Fruit fly (Drosophila melanogaster): ENCODE measurements around the gene CG31200.
A peak's percentile ranks its signal among the peaks of the same experiment; 100 is the strongest.

Gene CG31200

DNA sequence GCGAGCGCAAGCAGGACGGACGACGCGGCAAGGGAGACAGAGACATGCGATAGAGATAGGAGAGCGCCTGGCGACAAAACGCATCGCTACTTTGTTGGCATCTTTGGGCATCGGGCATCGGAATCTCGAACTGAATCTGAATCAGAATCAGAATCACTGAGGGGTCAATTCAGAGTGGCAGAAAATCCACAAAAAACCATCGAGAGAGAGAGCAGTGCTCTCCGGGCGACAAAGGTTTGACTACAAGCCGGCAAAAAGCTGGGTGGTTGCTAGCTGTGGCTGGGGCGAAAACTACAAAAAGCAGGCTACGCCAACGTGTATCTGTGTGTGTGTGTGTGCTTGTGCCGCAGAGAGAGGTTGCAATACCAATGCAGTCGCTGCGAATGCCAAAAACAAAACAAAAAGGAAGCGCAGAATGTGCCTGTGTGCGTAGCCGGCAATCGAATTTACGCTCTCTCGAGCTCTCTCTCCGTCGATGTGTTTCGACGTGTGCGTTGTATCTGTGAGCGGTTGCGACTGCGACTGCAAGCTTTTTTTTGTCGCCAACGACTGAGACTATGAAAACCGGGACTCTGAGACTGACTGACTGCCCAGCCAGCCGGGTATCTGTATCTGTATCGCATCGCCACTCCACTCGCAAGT, 33.3 kb upstream of the CG31200 start (continued):
- TF ChIP-seq nom (GFP tag; optimal IDR thresholded peaks at IDR 0.05) = peak; percentile 98

DNA sequence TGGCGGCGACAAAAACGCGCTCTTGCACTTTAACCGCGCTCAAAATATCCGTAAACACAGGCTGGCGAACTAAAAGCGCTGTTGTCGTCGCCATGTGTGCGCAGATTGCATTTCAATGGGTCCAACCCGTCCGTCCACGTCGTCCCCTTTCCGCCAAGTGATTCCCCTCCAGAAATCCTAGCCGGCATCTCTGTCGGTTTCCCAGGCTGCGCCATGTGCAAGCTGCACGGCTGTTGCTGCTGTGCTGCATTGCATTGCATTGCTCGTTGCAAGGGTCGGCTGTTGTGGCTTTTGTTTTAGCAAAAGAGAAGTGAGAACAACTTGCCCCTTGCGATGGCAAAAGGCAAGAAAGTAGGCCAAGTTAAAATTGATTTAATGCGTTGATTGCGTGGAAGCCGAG, 29.0 kb upstream of the CG31200 start:
- TF ChIP-seq CG4404 (GFP tag; IDR thresholded peaks at IDR 0.05) = no peak
- no peak for TF ChIP-seq CG3163 (GFP tag; optimal IDR thresholded peaks at IDR 0.05)
- TF ChIP-seq CG6689 (GFP tag; IDR thresholded peaks at IDR 0.05) = no peak
- no peak for TF ChIP-seq Bdp1 (GFP tag; optimal IDR thresholded peaks at IDR 0.05)
- no peak for TF ChIP-seq sob (GFP tag; IDR thresholded peaks at IDR 0.05)
- no peak for TF ChIP-seq nau (GFP tag; optimal IDR thresholded peaks at IDR 0.05)
- TF ChIP-seq CG14050 (GFP tag; IDR thresholded peaks at IDR 0.05) = no peak
- TF ChIP-seq CG10565 (GFP tag; optimal IDR thresholded peaks at IDR 0.05) = no peak

DNA sequence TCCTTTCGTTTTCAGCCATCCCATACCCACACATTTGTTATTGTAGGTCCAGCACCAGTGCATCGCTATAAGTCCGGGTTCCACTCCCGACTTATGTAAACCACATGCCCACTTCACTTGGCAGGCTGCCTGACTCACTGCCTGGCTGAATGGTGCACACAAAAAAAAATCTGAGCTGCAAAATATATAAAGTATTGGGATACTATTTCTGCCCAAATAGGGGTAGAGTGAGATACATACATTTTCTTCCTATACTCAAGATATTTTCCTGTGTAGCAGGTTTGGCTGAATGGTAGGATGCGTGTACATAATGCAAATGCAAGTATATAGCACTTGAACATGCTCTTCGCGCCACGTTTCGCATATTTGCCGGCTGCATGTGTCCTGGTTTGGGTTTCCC, 28.0 kb upstream of the CG31200 start:
- peak; percentile 26; the same call in 1 of the 2 replicates for TF ChIP-seq Drgx (GFP tag; IDR thresholded peaks at IDR 0.05)
- TF ChIP-seq vvl (GFP tag; IDR thresholded peaks at IDR 0.05) = no peak
- TF ChIP-seq twi (tag; optimal IDR thresholded peaks at IDR 0.05) = peak; percentile 53
- no peak for TF ChIP-seq salm (tag; optimal IDR thresholded peaks at IDR 0.05)
- TF ChIP-seq zf30C (GFP tag; optimal IDR thresholded peaks at IDR 0.05) = peak; percentile 19
- peak; percentile 14 for TF ChIP-seq nom (GFP tag; optimal IDR thresholded peaks at IDR 0.05)

DNA sequence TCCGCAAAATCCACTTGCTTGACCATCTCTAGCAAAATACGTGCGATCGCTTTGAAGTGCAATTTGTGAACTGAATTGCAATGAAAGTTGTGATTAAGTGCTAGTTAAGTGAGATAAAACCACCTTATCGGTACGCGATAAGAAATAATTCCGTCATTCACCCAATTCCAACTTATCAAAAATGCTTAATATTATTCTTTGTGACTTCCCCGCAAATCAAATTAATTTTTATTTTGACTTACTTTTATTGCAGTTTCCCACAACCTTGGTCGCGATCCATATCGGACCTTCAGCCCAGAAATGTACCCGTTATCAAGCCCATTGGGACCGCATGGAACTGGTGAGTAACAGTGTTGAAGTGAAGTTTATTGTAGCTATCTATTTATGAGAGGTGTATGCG, 27.4 kb upstream of the CG31200 start, which contains the start of gene Takl1:
Gene Takl1 (minus strand): TSS at position 59 of the 400 bp plus-strand sequence.
- TF ChIP-seq CG4360 (GFP tag; IDR thresholded peaks at IDR 0.05) (no peak), Hmr (GFP tag; optimal IDR thresholded peaks at IDR 0.05) (no peak), otp (GFP tag; IDR thresholded peaks at IDR 0.05) (no peak), corto (GFP tag; optimal IDR thresholded peaks at IDR 0.05) (peak; percentile 23)

DNA sequence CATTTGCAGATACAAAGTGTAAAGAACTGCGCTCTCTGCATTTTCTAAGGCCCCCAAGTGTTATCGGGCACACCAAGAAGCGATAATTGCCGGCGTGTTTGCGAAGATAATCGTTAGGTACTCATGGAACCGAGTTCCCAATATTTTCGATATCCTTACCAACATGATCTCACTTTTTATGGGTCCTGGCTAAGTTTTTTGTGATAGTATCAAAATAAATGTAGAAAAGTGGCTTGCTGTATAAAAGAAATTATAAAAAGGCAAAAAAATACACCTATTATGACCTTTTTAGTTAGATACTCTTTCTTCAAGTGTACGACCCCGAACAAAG, 21.0 kb upstream of the CG31200 start:
- TF ChIP-seq sim (GFP tag; IDR thresholded peaks at IDR 0.05) (no peak), unpg (GFP tag; optimal IDR thresholded peaks at IDR 0.05) (no peak), Ptx1 (GFP tag; IDR thresholded peaks at IDR 0.05) (no peak), exex (tag; optimal IDR thresholded peaks at IDR 0.05) (no peak), CG8944 (GFP tag; optimal IDR thresholded peaks at IDR 0.05) (no peak), CG13775 (GFP tag; optimal IDR thresholded peaks at IDR 0.05) (no peak), CG6254 (GFP tag; optimal IDR thresholded peaks at IDR 0.05) (no peak), ci (GFP tag; IDR thresholded peaks at IDR 0.05) (no peak), CG12391 (tag; optimal IDR thresholded peaks at IDR 0.05) (no peak), luna (GFP tag; optimal IDR thresholded peaks at IDR 0.05) (no peak), Neu2 (GFP tag; optimal IDR thresholded peaks at IDR 0.05; ENCODE audit: borderline replicate concordance) (no peak), Dbx (GFP tag; IDR thresholded peaks at IDR 0.05) (no peak), ATbp (GFP tag; optimal IDR thresholded peaks at IDR 0.05) (no peak), CG31441 (GFP tag; IDR thresholded peaks at IDR 0.05) (no peak), dimm (GFP tag; IDR thresholded peaks at IDR 0.05) (no peak), Aef1 (GFP tag; IDR thresholded peaks at IDR 0.05) (no peak), CG4328 (GFP tag; optimal IDR thresholded peaks at IDR 0.05) (no peak)
